Fruit fly (Drosophila melanogaster) whole organism, embryonic: ENCODE measurements around the gene CG33298.

Experiments used
- CG10209 ChIP-seq: fragments of 200-800 bp; sonication (Bioruptor generic); optimal IDR thresholded peaks from 3 replicates; lab custom pipeline; 2017; ENCODE audit warnings: missing biosample characterization, mild to moderate bottlenecking, missing genetic modification characterization, missing genetic modification reagents
- CG12219 ChIP-seq: fragments of 200-800 bp; sonication (Bioruptor generic); optimal IDR thresholded peaks from 3 replicates; lab custom pipeline; 2018; ENCODE audit warnings: missing biosample characterization, mild to moderate bottlenecking, missing genetic modification characterization
- CG12659 ChIP-seq: fragments of 200-800 bp; sonication (Bioruptor generic); optimal IDR thresholded peaks from 3 replicates; lab custom pipeline; 2017; ENCODE audit warnings: mild to moderate bottlenecking, missing biosample characterization, missing genetic modification reagents, missing genetic modification characterization
- CG12769 ChIP-seq: fragments of 200-800 bp; sonication (Bioruptor generic); optimal IDR thresholded peaks from 2 replicates; lab custom pipeline; 2019; ENCODE audit warnings: missing biosample characterization, mild to moderate bottlenecking, missing genetic modification characterization, moderate library complexity
- CG13123 ChIP-seq: fragments of 200-800 bp; sonication (Bioruptor generic); optimal IDR thresholded peaks from 2 replicates; lab custom pipeline; 2016; ENCODE audit warnings: missing biosample characterization, missing genetic modification characterization
- CG14014 ChIP-seq: fragments of 200-800 bp; sonication (Bioruptor generic); IDR thresholded peaks from 2 replicates; pipeline ENCODE4 v1.3.6; 2022; ENCODE audit warnings: missing biosample characterization, missing genetic modification characterization
- CG14441 ChIP-seq: fragments of 200-800 bp; sonication (Bioruptor generic); IDR thresholded peaks from 2 replicates; pipeline ENCODE4 v1.3.6; 2022; ENCODE audit warnings: missing biosample characterization, missing genetic modification characterization
- CG17328 ChIP-seq: fragments of 200-800 bp; sonication (Bioruptor generic); IDR thresholded peaks from 2 replicates; pipeline ENCODE4 v1.3.6; 2022; ENCODE audit warnings: missing biosample characterization, missing genetic modification characterization
- CG17612 ChIP-seq: fragments of 200-800 bp; sonication (Bioruptor generic); IDR thresholded peaks from 2 replicates; pipeline ENCODE4 v1.3.6; 2022; ENCODE audit warnings: missing biosample characterization, missing genetic modification characterization
- CG18262 ChIP-seq: fragments of 200-800 bp; optimal IDR thresholded peaks from 3 replicates; lab custom pipeline; 2019; ENCODE audit warnings: missing biosample characterization, mild to moderate bottlenecking, missing genetic modification characterization, moderate library complexity
- CG2120 ChIP-seq: fragments of 200-800 bp; sonication (Bioruptor generic); optimal IDR thresholded peaks from 3 replicates; lab custom pipeline; 2016; ENCODE audit warnings: missing biosample characterization, missing genetic modification characterization
- CG34224 ChIP-seq: fragments of 200-800 bp; sonication (Bioruptor generic); IDR thresholded peaks from 3 replicates; pipeline ENCODE4 v1.3.6; 2022; ENCODE audit warnings: missing biosample characterization, missing genetic modification characterization; ENCODE audit not compliant: partially characterized antibody
- CG4328 ChIP-seq: fragments of 200-800 bp; sonication (Bioruptor generic); optimal IDR thresholded peaks from 3 replicates; lab custom pipeline; 2017; ENCODE audit warnings: missing biosample characterization, missing genetic modification reagents, missing genetic modification characterization
- CG4854 ChIP-seq: fragments of 200-800 bp; sonication (Bioruptor generic); optimal IDR thresholded peaks from 2 replicates; lab custom pipeline; 2016; ENCODE audit warnings: missing biosample characterization, missing genetic modification characterization, inconsistent platforms
- CG7786 ChIP-seq: fragments of 200-800 bp; sonication (Bioruptor generic); optimal IDR thresholded peaks from 2 replicates; lab custom pipeline; 2016; ENCODE audit warnings: missing biosample characterization, missing genetic modification characterization
- CG8478 ChIP-seq: fragments of >200 bp; optimal IDR thresholded peaks from 2 replicates; lab custom pipeline; 2018
- CG9932 ChIP-seq: fragments of 200-800 bp; sonication (Bioruptor generic); IDR thresholded peaks from 2 replicates; pipeline ENCODE4 v1.3.6; 2022; ENCODE audit warnings: missing biosample characterization, missing genetic modification characterization
- D ChIP-seq, 2 experiments: fragments of 200-800 bp in 1 of 2; fragments of >200 bp in 1 of 2; sonication (Bioruptor generic) in 1 of 2; optimal IDR thresholded peaks; 2 replicates in 1 of 2; 3 replicates in 1 of 2; lab custom pipeline; 2017; ENCODE audit warnings: mild to moderate bottlenecking in 1 of 2, missing biosample characterization in 1 of 2, missing genetic modification characterization in 1 of 2, missing genetic modification reagents in 1 of 2
- Dll ChIP-seq: fragments of 200-800 bp; sonication (Bioruptor generic); IDR thresholded peaks from 4 replicates; pipeline ENCODE4 v1.3.6; 2022; ENCODE audit warnings: missing biosample characterization, missing genetic modification characterization; ENCODE audit not compliant: partially characterized antibody
- E2f2 ChIP-seq: fragments of 200-800 bp; sonication (Bioruptor generic); IDR thresholded peaks from 2 replicates; pipeline ENCODE4 v1.3.6; 2022; ENCODE audit warnings: missing biosample characterization, missing genetic modification characterization
- Hmx ChIP-seq: fragments of 200-800 bp; sonication (Bioruptor generic); optimal IDR thresholded peaks from 2 replicates; lab custom pipeline; 2016; ENCODE audit warnings: missing biosample characterization, missing genetic modification characterization
- Hr3 ChIP-seq: fragments of 200-800 bp; sonication (Bioruptor generic); optimal IDR thresholded peaks from 3 replicates; lab custom pipeline; 2016; ENCODE audit warnings: missing biosample characterization, missing genetic modification characterization
- Lhr ChIP-seq: fragments of 200-800 bp; sonication (Bioruptor generic); optimal IDR thresholded peaks from 3 replicates; lab custom pipeline; 2017; ENCODE audit warnings: mild to moderate bottlenecking, missing biosample characterization, missing genetic modification reagents, missing genetic modification characterization
- MBD-R2 ChIP-seq: fragments of 200-800 bp; sonication (Bioruptor generic); IDR thresholded peaks from 2 replicates; pipeline ENCODE4 v1.3.6; 2022; ENCODE audit warnings: missing biosample characterization, missing genetic modification characterization
- Mrtf ChIP-seq: fragments of 200-800 bp; sonication (Bioruptor generic); IDR thresholded peaks from 3 replicates; pipeline ENCODE4 v1.3.6; 2022; ENCODE audit warnings: missing biosample characterization, missing genetic modification characterization
- NC2α ChIP-seq: fragments of 200-800 bp; sonication (Bioruptor generic); optimal IDR thresholded peaks from 2 replicates; lab custom pipeline; 2016; ENCODE audit warnings: missing biosample characterization, missing genetic modification characterization
- Ravus ChIP-seq: fragments of 200-800 bp; sonication (Bioruptor generic); IDR thresholded peaks from 2 replicates; pipeline ENCODE4 v1.3.6; 2022; ENCODE audit warnings: missing biosample characterization, missing genetic modification characterization
- Sin3A ChIP-seq: fragments of >200 bp; optimal IDR thresholded peaks from 2 replicates; lab custom pipeline; 2018
- Sry-β ChIP-seq: fragments of 200-800 bp; sonication (Bioruptor generic); optimal IDR thresholded peaks from 2 replicates; lab custom pipeline; 2018; ENCODE audit warnings: missing biosample characterization, mild to moderate bottlenecking, missing genetic modification characterization, moderate library complexity
- Vsx1 ChIP-seq: fragments of 200-800 bp; sonication (Bioruptor generic); optimal IDR thresholded peaks from 2 replicates; lab custom pipeline; 2017; ENCODE audit warnings: missing biosample characterization, mild to moderate bottlenecking, missing genetic modification characterization, missing genetic modification reagents
- az2 ChIP-seq: fragments of 200-800 bp; sonication (Bioruptor generic); optimal IDR thresholded peaks from 3 replicates; lab custom pipeline; 2016; ENCODE audit warnings: missing biosample characterization, missing genetic modification characterization
- bbx ChIP-seq: fragments of 200-800 bp; sonication (Bioruptor generic); IDR thresholded peaks from 2 replicates; pipeline ENCODE4 v1.3.6; 2022; ENCODE audit warnings: missing biosample characterization, missing genetic modification characterization; ENCODE audit not compliant: partially characterized antibody
- btn ChIP-seq: fragments of 200-800 bp; sonication (Bioruptor generic); optimal IDR thresholded peaks from 2 replicates; lab custom pipeline; 2016; ENCODE audit warnings: missing biosample characterization, missing genetic modification characterization
- fd64A ChIP-seq: fragments of 200-800 bp; sonication (Bioruptor generic); optimal IDR thresholded peaks from 3 replicates; lab custom pipeline; 2018; ENCODE audit warnings: missing biosample characterization, mild to moderate bottlenecking, missing genetic modification characterization
- gfzf ChIP-seq: fragments of 200-800 bp; sonication (Bioruptor generic); optimal IDR thresholded peaks from 2 replicates; lab custom pipeline; 2016; ENCODE audit warnings: missing biosample characterization, mild to moderate bottlenecking, missing genetic modification characterization, moderate library complexity
- insv ChIP-seq, 2 experiments: fragments of 200-800 bp; sonication (Bioruptor generic); optimal IDR thresholded peaks; 3 replicates each; lab custom pipeline; 2016 to 2018; ENCODE audit warnings: missing biosample characterization in 2 of 2, missing genetic modification characterization in 2 of 2
- ken ChIP-seq: fragments of 200-800 bp; sonication (Bioruptor generic); IDR thresholded peaks from 3 replicates; pipeline ENCODE4 v1.3.6; 2022; ENCODE audit warnings: missing biosample characterization, missing genetic modification characterization
- kni ChIP-seq: fragments of 200-800 bp; sonication (Bioruptor generic); optimal IDR thresholded peaks from 3 replicates; lab custom pipeline; 2017; ENCODE audit warnings: mild to moderate bottlenecking, missing biosample characterization, missing genetic modification reagents, missing genetic modification characterization
- lab ChIP-seq: fragments of 200-800 bp; sonication (Bioruptor generic); optimal IDR thresholded peaks from 3 replicates; lab custom pipeline; 2017; ENCODE audit warnings: missing biosample characterization, missing genetic modification characterization, mild to moderate bottlenecking, moderate library complexity, missing genetic modification reagents
- nerfin-1 ChIP-seq: fragments of 200-800 bp; sonication (Bioruptor generic); optimal IDR thresholded peaks from 3 replicates; lab custom pipeline; 2019; ENCODE audit warnings: missing biosample characterization, mild to moderate bottlenecking, missing genetic modification characterization, moderate library complexity
- nmo ChIP-seq: fragments of 200-800 bp; sonication (Bioruptor generic); optimal IDR thresholded peaks from 2 replicates; lab custom pipeline; 2018; ENCODE audit warnings: missing biosample characterization, mild to moderate bottlenecking, missing genetic modification characterization, moderate library complexity
- org-1 ChIP-seq: fragments of 200-800 bp; sonication (Bioruptor generic); optimal IDR thresholded peaks from 2 replicates; lab custom pipeline; 2017; ENCODE audit warnings: missing biosample characterization, missing genetic modification characterization
- pfk ChIP-seq: fragments of 200-800 bp; sonication (Bioruptor generic); optimal IDR thresholded peaks from 2 replicates; lab custom pipeline; 2018; ENCODE audit warnings: missing biosample characterization, mild to moderate bottlenecking, missing genetic modification characterization, moderate library complexity
- phol ChIP-seq: fragments of 200-800 bp; sonication (Bioruptor generic); optimal IDR thresholded peaks from 3 replicates; lab custom pipeline; 2018; ENCODE audit warnings: missing biosample characterization, mild to moderate bottlenecking, missing genetic modification characterization, moderate library complexity
- pnt ChIP-seq: fragments of 200-800 bp; sonication (Bioruptor generic); optimal IDR thresholded peaks from 3 replicates; lab custom pipeline; 2016; ENCODE audit warnings: missing biosample characterization, missing genetic modification characterization
- ro ChIP-seq: fragments of 200-800 bp; sonication (Bioruptor generic); IDR thresholded peaks from 2 replicates; pipeline ENCODE4 v1.3.6; 2022; ENCODE audit warnings: missing biosample characterization, missing genetic modification characterization
- shn ChIP-seq: fragments of 200-800 bp; sonication (Bioruptor generic); optimal IDR thresholded peaks from 3 replicates; lab custom pipeline; 2016; ENCODE audit warnings: missing biosample characterization, missing genetic modification characterization
- sr ChIP-seq: fragments of 200-800 bp; sonication (Bioruptor generic); IDR thresholded peaks from 3 replicates; pipeline ENCODE4 v1.3.6; 2022; ENCODE audit warnings: missing biosample characterization, missing genetic modification characterization
- wdn ChIP-seq: fragments of 200-800 bp; sonication (Bioruptor generic); IDR thresholded peaks from 2 replicates; pipeline ENCODE4 v1.3.6; 2022; ENCODE audit warnings: missing biosample characterization, missing genetic modification characterization
- wor ChIP-seq: fragments of 200-800 bp; sonication (Bioruptor generic); IDR thresholded peaks from 2 replicates; pipeline ENCODE4 v1.3.6; 2022; ENCODE audit warnings: missing biosample characterization, missing genetic modification characterization

Gene CG33298

DNA sequence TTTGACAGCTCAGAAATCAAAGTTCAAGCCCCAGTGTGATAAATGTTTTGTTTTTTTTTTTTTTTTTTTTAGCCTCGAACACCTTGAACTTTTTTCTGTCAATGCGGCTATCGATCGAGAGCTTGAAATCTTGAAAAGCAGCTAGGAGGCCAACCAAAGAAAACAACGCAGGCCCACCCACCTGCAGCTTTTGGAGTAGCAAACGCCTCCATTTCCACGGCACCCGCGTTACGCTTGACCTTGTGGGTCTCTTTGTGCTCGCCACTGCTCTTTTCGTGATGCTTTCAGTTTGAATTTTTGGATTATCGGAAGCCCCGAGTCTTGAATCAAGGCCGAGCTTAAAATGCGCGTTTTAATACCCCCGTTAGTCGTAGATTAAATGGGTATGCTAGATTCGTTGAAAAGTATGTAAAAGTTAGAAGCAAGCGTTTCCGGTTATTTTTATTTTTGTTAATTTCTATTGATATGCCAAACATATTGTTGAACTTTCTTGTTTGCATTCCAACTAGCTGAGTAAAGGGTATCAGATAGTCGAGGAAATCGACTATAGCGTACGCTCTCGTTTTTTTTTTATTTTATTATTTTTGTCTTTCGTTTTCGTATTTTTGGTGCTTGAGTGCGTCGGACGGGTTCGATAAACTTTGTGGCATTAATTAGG is 7.6 kb downstream of the CG33298 start (continued):
- TF ChIP-seq pnt (GFP tag; lab: Kevin White, UChicago) (peak; percentile 31), MBD-R2 (peak; percentile 53; the same call in 1 of the 2 replicates), wdn (GFP tag; lab: Robert Waterston, UW) (peak; percentile 47; the same call in 1 of the 2 replicates), CG17328 (GFP tag; lab: Robert Waterston, UW) (peak; percentile 80), Dll (GFP tag; lab: Robert Waterston, UW) (no peak), CG10209 (GFP tag; lab: Kevin White, UChicago) (peak; percentile 67), D (optimal IDR thresholded peaks at IDR 0.05; lab: Kevin White, UChicago) (no peak), D (GFP tag; optimal IDR thresholded peaks at IDR 0.05; lab: Kevin White, UChicago) (peak; percentile 30), Hmx (GFP tag; lab: Kevin White, UChicago) (no peak), CG17612 (GFP tag; lab: Robert Waterston, UW) (peak; percentile 46; the same call in 1 of the 2 replicates), CG14014 (GFP tag; lab: Robert Waterston, UW) (peak; percentile 77), Sry-β (GFP tag; lab: Kevin White, UChicago) (no peak), CG4328 (GFP tag; lab: Kevin White, UChicago) (no peak), gfzf (GFP tag; lab: Kevin White, UChicago) (no peak), wor (peak; percentile 70), NC2α (GFP tag; lab: Kevin White, UChicago) (no peak), sr (GFP tag; lab: Robert Waterston, UW) (peak; percentile 43; the same call in 2 of the 3 replicates), Mrtf (GFP tag; lab: Robert Waterston, UW) (peak; percentile 69), CG4854 (no peak), E2f2 (GFP tag; lab: Robert Waterston, UW) (peak; percentile 71), Sin3A (lab: Kevin White, UChicago) (no peak), CG7786 (no peak), ken (peak; percentile 73; the same call in 2 of the 3 replicates), CG9932 (GFP tag; lab: Robert Waterston, UW) (peak; percentile 56), btn (GFP tag; lab: Kevin White, UChicago) (no peak), insv (GFP tag; optimal IDR thresholded peaks at IDR 0.05; lab: Kevin White, UChicago) (no peak), nerfin-1 (no peak), fd64A (GFP tag; lab: Kevin White, UChicago) (no peak), CG13123 (GFP tag; lab: Kevin White, UChicago) (peak; percentile 15), CG12769 (tag; lab: Kevin White, UChicago) (no peak), ro (GFP tag; lab: Robert Waterston, UW) (0 out of 2 replicates have a peak, but pooled peaks have one; percentile 23), az2 (GFP tag; lab: Kevin White, UChicago) (peak; percentile 71), Lhr (GFP tag; lab: Kevin White, UChicago) (no peak), CG34224 (GFP tag; lab: Robert Waterston, UW) (no peak), CG2120 (GFP tag; lab: Kevin White, UChicago) (peak; percentile 71), shn (no peak), pfk (GFP tag; lab: Kevin White, UChicago) (no peak), Vsx1 (GFP tag; lab: Kevin White, UChicago) (peak; percentile 61), CG14441 (GFP tag; lab: Robert Waterston, UW) (peak; percentile 88), CG12659 (GFP tag; lab: Kevin White, UChicago) (peak; percentile 82), org-1 (GFP tag; lab: Kevin White, UChicago) (peak; percentile 33), kni (no peak), Ravus (GFP tag; lab: Robert Waterston, UW) (peak; percentile 34), CG18262 (tag; lab: Kevin White, UChicago) (peak; percentile 56), CG12219 (peak; percentile 46), Hr3 (GFP tag; lab: Kevin White, UChicago) (peak; percentile 64), CG8478 (lab: Kevin White, UChicago) (no peak), bbx (no peak), lab (peak; percentile 69), phol (tag; lab: Kevin White, UChicago) (peak; percentile 54), nmo (GFP tag; lab: Kevin White, UChicago) (peak; percentile 58)
